Fruit fly (Drosophila melanogaster): ENCODE data around the gene CG13073.

Gene CG13073

DNA sequence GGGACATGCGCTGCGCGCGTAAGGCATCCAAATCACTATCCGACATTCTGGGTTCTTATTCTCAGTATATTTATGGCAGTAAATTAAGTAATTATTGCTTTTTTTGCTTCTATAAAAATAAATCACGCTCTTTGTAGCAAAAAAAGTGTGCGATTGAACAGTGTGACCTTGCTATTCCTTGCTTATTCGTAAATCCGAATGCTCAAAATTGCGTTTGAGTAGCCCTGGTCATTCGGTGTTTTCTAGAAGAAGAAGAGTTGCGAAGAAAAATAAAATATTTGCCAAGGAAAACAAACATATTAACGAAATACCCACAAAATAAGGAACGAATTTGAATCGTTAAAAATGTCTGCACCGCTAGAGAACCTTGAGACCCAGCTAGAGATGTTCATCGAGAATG is 14.8 kb upstream of the CG13073 start, which contains the start of the genes PDCD-5 and MED10:
TSS of gene PDCD-5 (minus strand) at position 182 of the 400 bp plus-strand sequence.
TSS of gene MED10 (plus strand) at position 228 of the 400 bp plus-strand sequence.
- TF ChIP-seq odd (GFP tag; optimal IDR thresholded peaks at IDR 0.05) = no peak
- TF ChIP-seq mirr (GFP tag; optimal IDR thresholded peaks at IDR 0.05) = no peak
- no peak for TF ChIP-seq usp (GFP tag; optimal IDR thresholded peaks at IDR 0.05)
- TF ChIP-seq twi (tag; optimal IDR thresholded peaks at IDR 0.05) = no peak
- TF ChIP-seq CG3281 (GFP tag; optimal IDR thresholded peaks at IDR 0.05) = peak; percentile 72
- no peak for TF ChIP-seq Rx (GFP tag; IDR thresholded peaks at IDR 0.05)
- no peak for TF ChIP-seq lilli (GFP tag; optimal IDR thresholded peaks at IDR 0.05)
- no peak for TF ChIP-seq chm (GFP tag; IDR thresholded peaks at IDR 0.05)
- TF ChIP-seq hb (GFP tag; IDR thresholded peaks at IDR 0.05; ENCODE audit: partially characterized antibody) = no peak
- TF ChIP-seq Atf6 (GFP tag; IDR thresholded peaks at IDR 0.05) = no peak
- peak; percentile 47 for TF ChIP-seq CoRest (tag; optimal IDR thresholded peaks at IDR 0.05)
- no peak for TF ChIP-seq CG12769 (tag; optimal IDR thresholded peaks at IDR 0.05)
- no peak for TF ChIP-seq corto (GFP tag; optimal IDR thresholded peaks at IDR 0.05)
- no peak for TF ChIP-seq org-1 (GFP tag; optimal IDR thresholded peaks at IDR 0.05)
- TF ChIP-seq CG6175 (GFP tag; IDR thresholded peaks at IDR 0.05) = no peak
- peak; percentile 55 for TF ChIP-seq CG7987 (GFP tag; optimal IDR thresholded peaks at IDR 0.05)
- TF ChIP-seq Eip74EF (GFP tag; optimal IDR thresholded peaks at IDR 0.05) = no peak
- TF ChIP-seq Chrac-16 (GFP tag; optimal IDR thresholded peaks at IDR 0.05) = no peak
- TF ChIP-seq bbx (GFP tag; IDR thresholded peaks at IDR 0.05; ENCODE audit: partially characterized antibody) = 0 out of 2 replicates have a peak, but pooled peaks have one; percentile 28
- TF ChIP-seq CG14441 (GFP tag; IDR thresholded peaks at IDR 0.05) = no peak
- no peak for TF ChIP-seq CG32532 (GFP tag; IDR thresholded peaks at IDR 0.05)
- peak; percentile 18 for TF ChIP-seq CG2116 (GFP tag; optimal IDR thresholded peaks at IDR 0.05)
- TF ChIP-seq CG9215 (GFP tag; IDR thresholded peaks at IDR 0.05) = no peak
- TF ChIP-seq vvl (GFP tag; IDR thresholded peaks at IDR 0.05) = no peak
- TF ChIP-seq repo (GFP tag; optimal IDR thresholded peaks at IDR 0.05) = no peak
- peak; percentile 44; the same call in 1 of the 2 replicates for TF ChIP-seq sob (GFP tag; IDR thresholded peaks at IDR 0.05)
- TF ChIP-seq dati (GFP tag; IDR thresholded peaks at IDR 0.05) = no peak
- peak; percentile 77 for TF ChIP-seq HmgZ (tag; optimal IDR thresholded peaks at IDR 0.05)
- peak; percentile 70 for TF ChIP-seq nmo (GFP tag; optimal IDR thresholded peaks at IDR 0.05)
- peak; percentile 53 for TF ChIP-seq BEAF-32 (GFP tag; optimal IDR thresholded peaks at IDR 0.05)
- TF ChIP-seq Ets97D (GFP tag; optimal IDR thresholded peaks at IDR 0.05) = peak; percentile 82
- no peak for TF ChIP-seq pan (optimal IDR thresholded peaks at IDR 0.05)
- no peak for TF ChIP-seq pan (GFP tag; optimal IDR thresholded peaks at IDR 0.05 in 1 of 2, IDR thresholded peaks at IDR 0.05 in 1 of 2)
- no peak for TF ChIP-seq PHDP (tag; optimal IDR thresholded peaks at IDR 0.05)
- TF ChIP-seq HLH4C (GFP tag; IDR thresholded peaks at IDR 0.05; ENCODE audit: partially characterized antibody) = no peak
- peak; percentile 64 for TF ChIP-seq nerfin-1 (tag; optimal IDR thresholded peaks at IDR 0.05)
- peak; percentile 57 for TF ChIP-seq Sry-δ (GFP tag; optimal IDR thresholded peaks at IDR 0.05)
- TF ChIP-seq Med (GFP tag) = peak; percentile 89
- peak; percentile 83 for TF ChIP-seq CG14710 (tag; optimal IDR thresholded peaks at IDR 0.05)
- TF ChIP-seq CG13424 (tag; optimal IDR thresholded peaks at IDR 0.05) = peak; percentile 12
- TF ChIP-seq CG10979 (tag; optimal IDR thresholded peaks at IDR 0.05) = peak; percentile 3
- TF ChIP-seq CG14014 (GFP tag; IDR thresholded peaks at IDR 0.05) = no peak
- peak; percentile 80 for TF ChIP-seq CG30020 (tag; optimal IDR thresholded peaks at IDR 0.05)
- TF ChIP-seq CG9932 (GFP tag; IDR thresholded peaks at IDR 0.05) = no peak; the same call in 1 of the 2 replicates
- peak; percentile 65 for TF ChIP-seq phol (tag; optimal IDR thresholded peaks at IDR 0.05)
- TF ChIP-seq CG11504 (tag; optimal IDR thresholded peaks at IDR 0.05) = no peak
- no peak for TF ChIP-seq zen2 (GFP tag; IDR thresholded peaks at IDR 0.05; ENCODE audit: partially characterized antibody)
- peak; percentile 16 for TF ChIP-seq CG33213 (GFP tag; optimal IDR thresholded peaks at IDR 0.05)
- no peak for TF ChIP-seq CG18764 (GFP tag; optimal IDR thresholded peaks at IDR 0.05)
- peak; percentile 100 for TF ChIP-seq CG4617 (GFP tag; optimal IDR thresholded peaks at IDR 0.05; ENCODE audit: borderline replicate concordance)
- no peak for TF ChIP-seq CG12744 (GFP tag; optimal IDR thresholded peaks at IDR 0.05)

Measured in whole organism, embryonic.